Worm (Caenorhabditis elegans) whole organism, young adult: Measurements from ENCODE around the gene sea-2.

Experiments
- C17E4.6 ChIP-seq: fragments of 200-800 bp; sonication (Bioruptor generic); IDR thresholded peaks from 2 replicates; pipeline ENCODE4 v1.3.6; 2022; ENCODE audit warnings: missing genetic modification reagents, missing genetic modification characterization, missing compliant biosample characterization
- D2030.7 ChIP-seq: fragments of 200-800 bp; sonication (Bioruptor generic); IDR thresholded peaks from 2 replicates; pipeline ENCODE4 v1.3.6; 2022; ENCODE audit warnings: missing genetic modification reagents, missing genetic modification characterization, missing compliant biosample characterization
- F39B2.1 ChIP-seq: fragments of 200-800 bp; sonication (Bioruptor generic); IDR thresholded peaks from 2 replicates; pipeline ENCODE4 v1.3.6; 2022; ENCODE audit warnings: missing genetic modification reagents, missing genetic modification characterization, missing compliant biosample characterization
- F57A8.1 ChIP-seq: fragments of 200-800 bp; sonication (Bioruptor generic); optimal IDR thresholded peaks from 2 replicates; lab custom pipeline; 2018; ENCODE audit warnings: mild to moderate bottlenecking, missing genetic modification characterization, moderate library complexity, missing compliant biosample characterization
- Y79H2A.3 ChIP-seq: fragments of 200-800 bp; sonication (Bioruptor generic); conservative IDR thresholded peaks from 2 replicates; pipeline ENCODE4 v1.3.6; 2022; ENCODE audit warnings: missing genetic modification reagents, missing genetic modification characterization, missing compliant biosample characterization
- athp-1 ChIP-seq: sonication (generic microtip); optimal IDR thresholded peaks from 2 replicates; lab custom pipeline; 2017; ENCODE audit warnings: mild to moderate bottlenecking, missing genetic modification characterization, missing compliant biosample characterization
- bed-1 ChIP-seq: fragments of 200-800 bp; sonication (Bioruptor generic); IDR thresholded peaks from 2 replicates; pipeline ENCODE4 v1.3.6; 2022; ENCODE audit warnings: missing genetic modification reagents, missing genetic modification characterization, missing compliant biosample characterization
- egrh-3 ChIP-seq: fragments of 200-800 bp; sonication (Bioruptor generic); IDR thresholded peaks from 2 replicates; pipeline ENCODE4 v1.3.6; 2022; ENCODE audit warnings: missing genetic modification reagents, missing genetic modification characterization, missing compliant biosample characterization
- mel-28 ChIP-seq: sonication (generic microtip); optimal IDR thresholded peaks from 2 replicates; lab custom pipeline; 2016; ENCODE audit warnings: borderline replicate concordance, mild to moderate bottlenecking, missing genetic modification characterization, missing compliant biosample characterization
- nfya-1 ChIP-seq: sonication (generic microtip); optimal IDR thresholded peaks from 2 replicates; lab custom pipeline; 2017; ENCODE audit warnings: antibody characterized with exemption, missing compliant biosample characterization, missing genetic modification characterization, borderline replicate concordance; ENCODE audit not compliant: insufficient read depth
- sdz-38 ChIP-seq: sonication (generic microtip); optimal IDR thresholded peaks from 2 replicates; lab custom pipeline; 2016; ENCODE audit warnings: missing genotype, missing genetic modification characterization, missing compliant biosample characterization
- unc-130 ChIP-seq: sonication (generic microtip); optimal IDR thresholded peaks from 2 replicates; lab custom pipeline; 2016; ENCODE audit warnings: missing genetic modification reagents, missing genetic modification characterization, missing compliant biosample characterization
- ztf-6 ChIP-seq: fragments of 200-800 bp; sonication (Bioruptor generic); IDR thresholded peaks from 2 replicates; pipeline ENCODE4 v1.3.6; 2022; ENCODE audit warnings: missing genetic modification reagents, missing genetic modification characterization, missing compliant biosample characterization

DNA sequence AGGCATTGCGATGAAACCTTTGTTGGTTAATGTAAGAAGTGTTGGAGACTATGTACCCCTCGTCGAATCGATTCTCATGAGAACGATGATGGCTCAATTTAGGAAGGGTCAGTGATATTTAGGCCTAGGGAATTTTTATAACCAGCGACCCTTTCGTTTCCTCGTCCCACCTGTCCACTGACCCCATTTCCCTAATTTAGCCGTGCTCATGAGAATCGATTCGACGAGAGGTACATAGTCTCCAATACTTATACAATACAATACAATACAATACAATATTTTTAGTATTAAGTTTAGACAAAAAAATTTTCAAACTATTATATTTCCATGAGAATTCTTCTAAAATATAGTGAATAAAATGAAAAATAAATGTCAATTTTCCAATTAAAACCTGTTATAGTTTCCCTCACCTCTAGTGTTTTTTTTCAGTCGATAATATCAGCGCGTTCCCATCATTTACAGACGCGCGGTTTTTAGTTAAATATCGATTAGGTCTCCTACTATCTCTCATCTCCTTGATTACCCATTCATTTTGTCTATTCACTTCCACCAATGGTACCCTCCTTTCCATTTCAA is 43.5 kb upstream of the sea-2 start, which contains the start of the genes F53C3.11 and fbxb-103:
- TF ChIP-seq unc-130 (GFP tag; lab: Kevin White, UChicago), result no peak
- no peak for TF ChIP-seq nfya-1 (tag; lab: Kevin White, UChicago)
- TF ChIP-seq F57A8.1 (GFP tag; lab: Kevin White, UChicago), result no peak
- TF ChIP-seq sdz-38, result no peak
- no peak for TF ChIP-seq bed-1 (GFP tag; lab: Robert Waterston, UW)
- no peak for TF ChIP-seq egrh-3 (GFP tag; lab: Robert Waterston, UW)
- TF ChIP-seq Y79H2A.3 (GFP tag; lab: Robert Waterston, UW), result no peak
- TF ChIP-seq D2030.7 (GFP tag; lab: Robert Waterston, UW), result no peak
- no peak for TF ChIP-seq mel-28
- TF ChIP-seq C17E4.6, result no peak
- no peak for TF ChIP-seq F39B2.1
- no peak for TF ChIP-seq ztf-6 (GFP tag; lab: Robert Waterston, UW)
- TF ChIP-seq athp-1, result no peak
